Fruit fly (Drosophila melanogaster) whole organism, adult: ENCODE results near the gene Hcf.

ENCODE experiments used
- CG11617 ChIP-seq: fragments of 200-800 bp; sonication (Bioruptor generic); optimal IDR thresholded peaks from 2 replicates; lab custom pipeline; 2017; ENCODE audit warnings: mild to moderate bottlenecking, missing biosample characterization, missing genetic modification reagents, missing genetic modification characterization
- CG12768 ChIP-seq: fragments of 200-800 bp; sonication (Bioruptor generic); optimal IDR thresholded peaks from 2 replicates; lab custom pipeline; 2017; ENCODE audit warnings: missing biosample characterization, missing genetic modification characterization, mild to moderate bottlenecking, moderate library complexity, missing genetic modification reagents
- CG14711 ChIP-seq: fragments of 200-800 bp; sonication (Bioruptor generic); optimal IDR thresholded peaks from 2 replicates; lab custom pipeline; 2018; ENCODE audit warnings: missing biosample characterization, mild to moderate bottlenecking, missing genetic modification characterization, moderate library complexity
- CG1620 ChIP-seq: fragments of 200-800 bp; sonication (Bioruptor generic); optimal IDR thresholded peaks from 2 replicates; lab custom pipeline; 2016; ENCODE audit warnings: missing biosample characterization, missing genetic modification characterization
- CG33017 ChIP-seq: fragments of 200-800 bp; sonication (Bioruptor generic); optimal IDR thresholded peaks from 2 replicates; lab custom pipeline; 2018; ENCODE audit warnings: missing biosample characterization, mild to moderate bottlenecking, missing genetic modification characterization, moderate library complexity
- CG5204 ChIP-seq: fragments of 200-800 bp; sonication (Bioruptor generic); optimal IDR thresholded peaks from 2 replicates; lab custom pipeline; 2016; ENCODE audit warnings: missing biosample characterization, missing genetic modification characterization
- CG7045 ChIP-seq: fragments of 200-800 bp; sonication (Bioruptor generic); optimal IDR thresholded peaks from 2 replicates; lab custom pipeline; 2017; ENCODE audit warnings: missing biosample characterization, mild to moderate bottlenecking, missing genetic modification characterization
- CG7101 ChIP-seq: fragments of 200-800 bp; sonication (Bioruptor generic); optimal IDR thresholded peaks from 2 replicates; lab custom pipeline; 2018; ENCODE audit warnings: missing biosample characterization, mild to moderate bottlenecking, missing genetic modification characterization, moderate library complexity
- Clk ChIP-seq: fragments of 200-800 bp; sonication (Bioruptor generic); optimal IDR thresholded peaks from 2 replicates; lab custom pipeline; 2017; ENCODE audit warnings: missing biosample characterization, missing genetic modification characterization
- Crg-1 ChIP-seq: fragments of 200-800 bp; sonication (Bioruptor generic); optimal IDR thresholded peaks from 2 replicates; lab custom pipeline; 2016; ENCODE audit warnings: missing biosample characterization, missing genetic modification characterization
- Hr96 ChIP-seq: fragments of 200-800 bp; sonication (Bioruptor generic); optimal IDR thresholded peaks from 2 replicates; lab custom pipeline; 2016; ENCODE audit warnings: missing biosample characterization, missing genetic modification characterization
- Mnt ChIP-seq: fragments of 200-800 bp; sonication (Bioruptor generic); optimal IDR thresholded peaks from 2 replicates; lab custom pipeline; 2016; ENCODE audit warnings: missing biosample characterization, mild to moderate bottlenecking, missing genetic modification characterization
- bab1 ChIP-seq: fragments of 200-800 bp; sonication (Bioruptor generic); optimal IDR thresholded peaks from 3 replicates; lab custom pipeline; 2019; ENCODE audit warnings: missing biosample characterization, mild to moderate bottlenecking, missing genetic modification characterization, moderate library complexity
- cic ChIP-seq: fragments of 200-800 bp; sonication (Bioruptor generic); optimal IDR thresholded peaks from 2 replicates; lab custom pipeline; 2017; ENCODE audit warnings: missing biosample characterization, mild to moderate bottlenecking, missing genetic modification characterization, moderate library complexity
- cnc ChIP-seq, 2 experiments: fragments of >200 bp; optimal IDR thresholded peaks; 2 replicates each; lab custom pipeline; 2017
- kay ChIP-seq: fragments of 200-800 bp; sonication (Bioruptor generic); peaks from one replicate; lab custom pipeline; 2016; ENCODE audit warnings: missing biosample characterization, missing genetic modification characterization, borderline replicate concordance
- ovo ChIP-seq: fragments of 200-800 bp; sonication (Bioruptor generic); optimal IDR thresholded peaks from 2 replicates; lab custom pipeline; 2016; ENCODE audit warnings: missing biosample characterization, missing genetic modification characterization
- pad ChIP-seq: fragments of 200-800 bp; sonication (Bioruptor generic); optimal IDR thresholded peaks from 3 replicates; lab custom pipeline; 2017; ENCODE audit warnings: missing biosample characterization, missing genetic modification characterization, mild to moderate bottlenecking, moderate library complexity, missing genetic modification reagents
- tj ChIP-seq: fragments of 200-800 bp; sonication (Bioruptor generic); optimal IDR thresholded peaks from 3 replicates; lab custom pipeline; 2017; ENCODE audit warnings: missing biosample characterization, mild to moderate bottlenecking, missing genetic modification characterization, moderate library complexity
- toe ChIP-seq: fragments of 200-800 bp; sonication (Bioruptor generic); optimal IDR thresholded peaks from 2 replicates; lab custom pipeline; 2016; ENCODE audit warnings: missing biosample characterization, missing genetic modification characterization

The Hcf gene

DNA sequence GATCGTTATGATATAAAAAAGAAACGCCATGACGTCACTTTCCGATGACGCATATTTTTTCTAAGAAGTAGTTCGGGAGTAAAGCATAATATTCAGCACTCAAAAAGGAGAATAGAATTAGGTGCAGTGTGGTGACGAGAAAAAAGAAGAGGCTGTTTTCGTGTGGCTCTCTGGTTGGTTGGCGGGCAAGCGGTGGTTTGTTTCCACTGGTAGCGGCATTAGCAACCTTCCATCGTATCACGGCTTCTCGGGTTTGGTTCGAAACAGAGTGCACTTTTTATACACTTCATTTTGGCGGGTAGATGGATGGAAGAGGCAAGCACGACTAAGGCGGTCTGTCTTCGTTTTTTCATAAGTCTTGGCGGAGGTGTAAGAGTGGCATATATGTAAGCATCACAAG is 24.8 kb downstream of the Hcf start:
- TF ChIP-seq CG7101 (tag; lab: Kevin White, UChicago) (no peak), cnc (optimal IDR thresholded peaks at IDR 0.05; lab: Kevin White, UChicago) (no peak), CG1620 (GFP tag; lab: Kevin White, UChicago) (no peak), Crg-1 (GFP tag; lab: Kevin White, UChicago) (no peak), cic (no peak), CG33017 (no peak), kay (GFP tag; lab: Kevin White, UChicago) (no peak), CG14711 (tag; lab: Kevin White, UChicago) (no peak), bab1 (GFP tag; lab: Kevin White, UChicago) (no peak), Hr96 (no peak), CG12768 (GFP tag; lab: Kevin White, UChicago) (no peak), toe (no peak)

DNA sequence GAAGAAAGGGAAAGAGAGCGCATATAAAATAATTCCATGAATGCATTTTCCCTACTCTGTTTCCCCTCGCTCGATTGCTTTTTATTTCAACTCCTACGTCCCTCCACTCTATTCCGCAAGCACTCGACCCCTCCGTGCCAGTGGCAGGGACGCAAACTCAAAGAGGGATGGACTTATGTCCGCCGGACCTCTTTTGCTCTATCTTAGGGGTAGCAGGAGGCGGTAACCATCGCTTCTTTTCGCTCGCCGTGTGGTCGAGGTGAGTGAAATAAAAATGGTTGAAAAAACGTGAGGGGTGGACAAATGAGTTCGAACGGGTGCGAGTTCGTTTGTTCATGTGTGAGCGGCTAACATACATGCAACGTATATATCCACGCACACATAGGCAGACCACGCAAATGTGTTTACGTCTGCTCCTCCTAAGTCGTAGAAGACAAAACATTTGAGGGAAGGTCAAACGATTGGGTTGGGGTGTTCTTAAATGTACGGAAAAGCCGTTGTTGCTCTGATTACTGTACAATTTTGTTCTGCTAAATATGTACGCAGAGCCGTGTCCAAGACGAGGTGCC is 25.6 kb downstream of the Hcf start:
- TF ChIP-seq pad (GFP tag; lab: Kevin White, UChicago) (peak; percentile 79), Mnt (GFP tag; lab: Kevin White, UChicago) (no peak)

DNA sequence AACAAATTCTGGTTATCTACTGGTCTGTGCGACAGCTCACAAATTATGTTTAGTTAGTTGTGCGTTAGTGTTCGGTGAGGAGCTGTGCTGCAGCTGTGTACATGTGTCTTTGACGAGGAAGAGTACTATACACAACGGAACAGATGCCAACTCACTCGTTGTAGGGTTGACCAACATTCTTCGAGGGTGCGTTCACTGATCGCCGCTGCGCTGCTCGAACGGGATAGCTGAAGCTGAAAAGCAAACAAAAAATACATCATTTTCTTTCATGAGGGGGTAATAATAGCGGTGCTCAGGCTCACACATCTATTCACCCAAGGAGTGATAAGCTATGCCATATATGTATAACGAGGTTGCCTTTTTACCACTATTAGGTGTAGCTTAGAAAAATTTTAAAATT is 27.0 kb downstream of the Hcf start:
- TF ChIP-seq kay (GFP tag; lab: Kevin White, UChicago) (no peak), CG33017 (no peak), CG1620 (GFP tag; lab: Kevin White, UChicago) (no peak), Crg-1 (GFP tag; lab: Kevin White, UChicago) (no peak), CG11617 (GFP tag; lab: Kevin White, UChicago) (no peak), Hr96 (no peak), ovo (no peak), cic (no peak), CG12768 (GFP tag; lab: Kevin White, UChicago) (no peak), tj (GFP tag; lab: Kevin White, UChicago) (no peak), CG7101 (tag; lab: Kevin White, UChicago) (no peak), pad (GFP tag; lab: Kevin White, UChicago) (no peak), CG14711 (tag; lab: Kevin White, UChicago) (no peak), bab1 (GFP tag; lab: Kevin White, UChicago) (no peak), cnc (optimal IDR thresholded peaks at IDR 0.05; lab: Kevin White, UChicago) (no peak), toe (no peak), Clk (GFP tag; lab: Kevin White, UChicago) (no peak), CG5204 (GFP tag; lab: Kevin White, UChicago) (no peak)

DNA sequence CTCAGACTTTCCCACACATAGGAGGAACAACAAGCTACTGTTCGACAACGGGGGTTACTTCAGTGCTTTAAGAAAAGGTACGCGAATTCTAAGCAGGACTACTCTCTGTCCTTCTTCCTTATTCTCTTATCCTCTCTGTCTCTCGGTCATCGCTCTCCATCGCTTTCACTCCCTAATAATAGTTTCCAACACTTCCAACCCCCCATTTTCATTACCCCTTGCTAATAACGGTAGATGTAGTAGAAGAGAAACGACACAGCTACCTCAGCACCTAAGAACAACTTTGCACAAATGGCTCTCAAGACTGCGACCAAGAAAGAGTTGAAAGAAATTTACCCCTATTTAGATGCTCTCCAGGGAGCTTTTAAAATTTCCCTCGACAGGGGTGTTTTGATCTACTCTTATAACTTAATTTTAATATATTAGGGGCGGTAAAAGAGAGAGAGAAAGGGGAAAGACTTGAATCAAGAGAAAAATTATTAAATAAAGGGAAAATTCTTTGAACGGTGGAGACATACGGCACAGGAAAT is 29.1 kb downstream of the Hcf start:
- TF ChIP-seq Crg-1 (GFP tag; lab: Kevin White, UChicago) (no peak), pad (GFP tag; lab: Kevin White, UChicago) (peak; percentile 90), CG1620 (GFP tag; lab: Kevin White, UChicago) (no peak), Mnt (GFP tag; lab: Kevin White, UChicago) (no peak), CG5204 (GFP tag; lab: Kevin White, UChicago) (no peak), ovo (no peak)

DNA sequence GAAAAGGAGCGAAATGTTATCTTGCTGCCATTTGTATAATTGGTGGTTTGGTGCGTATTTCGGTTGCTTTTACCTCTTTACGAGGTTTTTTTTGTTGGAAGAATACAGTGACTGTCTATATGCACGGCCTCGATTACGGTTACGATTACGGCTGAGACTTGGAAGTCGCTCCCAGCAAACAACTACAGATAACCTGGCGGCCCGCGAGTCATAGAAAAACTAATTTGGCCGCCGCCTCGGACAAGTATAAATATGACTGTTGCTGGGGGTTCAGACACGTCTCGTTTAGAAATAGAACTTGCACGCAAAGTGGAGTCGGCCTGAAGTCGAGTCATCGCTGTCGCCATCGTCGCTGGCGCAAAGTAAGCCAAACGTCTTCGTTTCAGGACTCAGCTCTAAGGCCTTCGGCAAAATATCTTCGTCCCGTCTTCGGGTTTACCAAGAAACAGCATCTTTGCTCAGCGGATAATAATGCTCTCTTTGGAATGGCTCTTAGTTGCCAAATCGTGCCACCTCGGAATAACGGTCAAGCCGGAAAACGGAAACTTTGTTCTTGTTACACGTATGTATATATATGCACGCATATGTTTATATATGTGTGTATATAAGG is 33.6 kb downstream of the Hcf start:
- no peak for TF ChIP-seq cic
- no peak for TF ChIP-seq CG12768 (GFP tag; lab: Kevin White, UChicago)
- no peak for TF ChIP-seq Mnt (GFP tag; lab: Kevin White, UChicago)
- no peak for TF ChIP-seq cnc (optimal IDR thresholded peaks at IDR 0.05; lab: Kevin White, UChicago)
- TF ChIP-seq CG5204 (GFP tag; lab: Kevin White, UChicago), result no peak
- TF ChIP-seq Hr96, result no peak
- no peak for TF ChIP-seq Clk (GFP tag; lab: Kevin White, UChicago)

DNA sequence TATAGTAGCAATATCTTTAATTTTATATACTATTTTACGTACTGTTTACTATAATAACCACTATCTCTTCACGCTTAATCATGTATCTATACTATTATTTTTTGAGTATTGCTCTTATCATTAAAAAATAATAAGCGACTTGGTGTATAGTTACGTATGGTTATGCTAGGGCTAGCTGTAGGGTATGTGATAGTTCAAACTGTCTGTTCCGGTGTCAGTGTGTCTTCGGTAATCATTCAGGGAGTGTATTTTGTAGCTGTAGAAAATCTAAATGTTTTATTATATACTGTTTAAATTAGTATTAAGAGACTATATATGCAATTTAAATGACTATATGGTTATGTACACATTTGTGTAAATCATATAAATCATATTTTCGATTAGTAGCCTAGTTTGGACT is 34.7 kb downstream of the Hcf start:
- no peak for TF ChIP-seq CG14711 (tag; lab: Kevin White, UChicago)
- TF ChIP-seq CG7101 (tag; lab: Kevin White, UChicago), result no peak
- TF ChIP-seq tj (GFP tag; lab: Kevin White, UChicago), result no peak
- TF ChIP-seq toe, result no peak
- no peak for TF ChIP-seq CG1620 (GFP tag; lab: Kevin White, UChicago)
- TF ChIP-seq kay (GFP tag; lab: Kevin White, UChicago), result no peak
- no peak for TF ChIP-seq Crg-1 (GFP tag; lab: Kevin White, UChicago)
- TF ChIP-seq CG33017, result no peak
- no peak for TF ChIP-seq cic
- no peak for TF ChIP-seq CG11617 (GFP tag; lab: Kevin White, UChicago)
- TF ChIP-seq Hr96, result no peak
- TF ChIP-seq Mnt (GFP tag; lab: Kevin White, UChicago), result no peak
- no peak for TF ChIP-seq ovo
- no peak for TF ChIP-seq CG7045
- no peak for TF ChIP-seq CG5204 (GFP tag; lab: Kevin White, UChicago)
- no peak for TF ChIP-seq Clk (GFP tag; lab: Kevin White, UChicago)
- no peak for TF ChIP-seq cnc (optimal IDR thresholded peaks at IDR 0.05; lab: Kevin White, UChicago)
- TF ChIP-seq pad (GFP tag; lab: Kevin White, UChicago), result no peak
- no peak for TF ChIP-seq CG12768 (GFP tag; lab: Kevin White, UChicago)
